Worm (Caenorhabditis elegans) whole organism, dauer: ENCODE data around the gene C02H6.3.
"Not testable (repeated sequence)": the region's sequence is repeated elsewhere in the genome, so short reads cannot be mapped to it uniquely, and the experiment has no call there.

ENCODE experiments used
- unc-62 ChIP-seq: sonication (generic microtip); optimal IDR thresholded peaks from 2 replicates; lab custom pipeline; 2017; ENCODE audit warnings: missing biosample characterization, missing genetic modification reagents, missing genetic modification characterization

C02H6.3 gene

ce11 chrV:7369578-7369977 lies 18.1 kb downstream of the C02H6.3 start, which contains the start of gene srj-14:
TSS of gene srj-14 (plus strand) at chrV:7369708.
- no peak for TF ChIP-seq unc-62 (GFP tag; lab: Kevin White, UChicago)

- TF ChIP-seq unc-62 (GFP tag; lab: Kevin White, UChicago): no peak
These were observed 22.7 kb downstream of the C02H6.3 start, which contains the start of gene exc-13 for ce11 chrV:7364951-7365350. TSS of gene exc-13 (plus strand) at chrV:7365251.

ce11 chrV:7364059-7364458 lies 23.6 kb downstream of the C02H6.3 start, which contains the start of gene cyp-35A2:
TSS of gene cyp-35A2 (minus strand) at chrV:7364182.
- TF ChIP-seq unc-62 (GFP tag; lab: Kevin White, UChicago): no peak

ce11 chrV:7361673-7362072 lies 26.0 kb downstream of the C02H6.3 start, which contains the start of gene cyp-35A1:
TSS of gene cyp-35A1 (minus strand) at chrV:7361773.
- no peak for TF ChIP-seq unc-62 (GFP tag; lab: Kevin White, UChicago)

ce11 chrV:7357132-7357531 lies 30.5 kb downstream of the C02H6.3 start, which contains the start of gene C03G6.6:
TSS of gene C03G6.6 (plus strand) at chrV:7357432.
- TF ChIP-seq unc-62 (GFP tag; lab: Kevin White, UChicago): no peak

ce11 chrV:7356684-7357083 lies 31.0 kb downstream of the C02H6.3 start, which contains the start of gene C03G6.21:
TSS of gene C03G6.21 (minus strand) at chrV:7356784.
- TF ChIP-seq unc-62 (GFP tag; lab: Kevin White, UChicago): no peak

- TF ChIP-seq unc-62 (GFP tag; lab: Kevin White, UChicago): no peak
These were observed 32.2 kb downstream of the C02H6.3 start, which contains the start of gene tag-293 for ce11 chrV:7355464-7355863. TSS of gene tag-293 (minus strand) at chrV:7355564.

- TF ChIP-seq unc-62 (GFP tag; lab: Kevin White, UChicago): no peak
These were observed 34.1 kb downstream of the C02H6.3 start for ce11 chrV:7353602-7354001.

ce11 chrV:7352186-7353053 lies 35.2 kb downstream of the C02H6.3 start, which contains the start of the genes srh-231 and srh-275:
TSS of gene srh-231 (minus strand) at chrV:7352236.
TSS of gene srh-275 (plus strand) at chrV:7353003.
- TF ChIP-seq unc-62 (GFP tag; lab: Kevin White, UChicago): no peak

ce11 chrV:7349541-7349940 lies 38.1 kb downstream of the C02H6.3 start, which contains the start of gene nhr-149:
TSS of gene nhr-149 (minus strand) at chrV:7349641.
- no peak for TF ChIP-seq unc-62 (GFP tag; lab: Kevin White, UChicago)

ce11 chrV:7345494-7345893 lies 42.2 kb downstream of the C02H6.3 start, which contains the start of gene nhr-147:
TSS of gene nhr-147 (plus strand) at chrV:7345794.
- TF ChIP-seq unc-62 (GFP tag; lab: Kevin White, UChicago): not testable (repeated sequence)

ce11 chrV:7343522-7343921 lies 44.1 kb downstream of the C02H6.3 start, which contains the start of gene srh-244:
TSS of gene srh-244 (plus strand) at chrV:7343822.
- TF ChIP-seq unc-62 (GFP tag; lab: Kevin White, UChicago): no peak

ce11 chrV:7341942-7342341 lies 45.7 kb downstream of the C02H6.3 start, which contains the start of the genes nhr-263 and nhr-148:
TSS of gene nhr-263 (minus strand) at chrV:7342042.
TSS of gene nhr-148 (plus strand) at chrV:7342156.
- no peak for TF ChIP-seq unc-62 (GFP tag; lab: Kevin White, UChicago)

ce11 chrV:7339831-7340230 lies 47.8 kb downstream of the C02H6.3 start, which contains the start of gene srh-187:
TSS of gene srh-187 (minus strand) at chrV:7339931.
- no peak for TF ChIP-seq unc-62 (GFP tag; lab: Kevin White, UChicago)

- not testable (repeated sequence) for TF ChIP-seq unc-62 (GFP tag; lab: Kevin White, UChicago)
These were observed 50.4 kb downstream of the C02H6.3 start, which contains the start of gene F10G2.7 for ce11 chrV:7337218-7337617. TSS of gene F10G2.7 (minus strand) at chrV:7337318.
